Worm (Caenorhabditis elegans): ENCODE results near the gene C11D2.7.

C11D2.7 gene

DNA sequence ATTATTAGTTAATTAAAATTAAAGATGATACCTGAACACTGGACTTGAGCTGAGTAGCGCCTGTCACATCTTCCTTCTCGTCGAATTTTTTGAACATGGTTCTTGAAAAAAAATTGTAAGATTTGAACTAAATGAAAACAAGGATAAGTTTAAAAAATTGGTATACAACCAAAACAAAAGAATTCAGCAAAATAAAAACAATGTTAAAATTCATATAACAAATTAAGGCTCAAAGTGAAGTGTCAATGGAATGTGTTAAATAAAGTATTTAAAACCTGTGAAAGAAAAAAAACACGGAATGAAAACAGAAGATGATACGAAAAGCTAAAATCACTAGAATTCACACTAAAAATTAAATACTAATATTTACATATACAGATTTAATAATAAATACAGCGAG, at the start of gene C11D2.7:
Gene C11D2.7, minus strand, starts transcription at position 101 of the 400 bp plus-strand sequence.
- TF ChIP-seq eyg-1 (tag; optimal IDR thresholded peaks at IDR 0.05) (no peak), madf-2 (tag; optimal IDR thresholded peaks at IDR 0.05) (no peak), pax-1 (tag; optimal IDR thresholded peaks at IDR 0.05) (no peak), ceh-18 (tag; optimal IDR thresholded peaks at IDR 0.05) (no peak), ama-1 (optimal IDR thresholded peaks at IDR 0.05) (no peak), elt-4 (tag; optimal IDR thresholded peaks at IDR 0.05) (no peak), tbx-7 (tag; optimal IDR thresholded peaks at IDR 0.05) (no peak), nfya-1 (tag; optimal IDR thresholded peaks at IDR 0.05) (no peak), ceh-19 (GFP tag; optimal IDR thresholded peaks at IDR 0.05) (no peak), hlh-6 (tag; optimal IDR thresholded peaks at IDR 0.05) (no peak), lim-6 (tag; optimal IDR thresholded peaks at IDR 0.05) (no peak), ceh-30 (tag; optimal IDR thresholded peaks at IDR 0.05) (no peak)

DNA sequence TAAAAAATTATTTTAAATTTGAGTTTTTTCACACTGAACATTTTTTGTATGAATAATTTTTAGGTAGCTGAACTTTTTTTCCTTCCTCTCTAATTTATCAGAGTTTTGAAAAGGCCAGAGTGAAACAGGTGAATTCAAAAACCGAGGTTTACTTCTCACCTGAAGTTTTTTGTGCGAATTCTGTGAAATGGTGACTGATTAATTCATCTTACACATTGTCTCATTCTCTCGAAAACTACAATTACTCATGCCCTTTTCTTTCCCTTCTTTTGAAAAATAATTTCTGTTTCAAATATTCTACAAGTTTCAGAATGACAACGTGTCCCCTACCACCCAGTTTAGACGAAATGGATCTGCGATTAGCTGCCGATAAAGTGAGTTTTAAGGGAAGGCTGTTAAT, 46.6 kb upstream of the C11D2.7 start, which contains the start of gene tkr-2:
Gene tkr-2, plus strand, starts transcription at position 301 of the 400 bp plus-strand sequence.
- TF ChIP-seq hlh-8 (tag; optimal IDR thresholded peaks at IDR 0.05): no peak

DNA sequence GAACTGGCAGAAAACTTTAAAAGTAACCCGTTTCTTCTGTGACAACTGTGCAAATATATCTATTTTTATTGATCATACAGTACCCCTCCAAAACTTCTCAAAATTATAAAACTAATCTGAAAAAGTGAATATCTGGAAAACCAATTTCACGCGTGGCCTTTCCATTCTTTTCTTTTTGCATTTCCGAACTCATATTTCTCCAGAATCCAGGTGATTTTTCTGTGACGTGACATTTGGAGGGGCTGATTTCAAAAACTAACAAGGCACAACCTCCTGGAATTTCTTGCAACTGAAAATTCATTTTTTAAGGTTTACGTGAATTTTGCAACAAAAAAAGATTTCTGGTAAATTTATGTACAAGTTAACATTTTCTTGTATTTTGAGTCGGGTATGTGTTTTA, 45.1 kb upstream of the C11D2.7 start:
- no peak for TF ChIP-seq npax-4 (tag; optimal IDR thresholded peaks at IDR 0.05)
- TF ChIP-seq eyg-1 (tag; optimal IDR thresholded peaks at IDR 0.05): no peak
- TF ChIP-seq pat-9 (tag; optimal IDR thresholded peaks at IDR 0.05): no peak
- no peak for TF ChIP-seq ceh-9 (tag; optimal IDR thresholded peaks at IDR 0.05)
- TF ChIP-seq zip-5 (tag; optimal IDR thresholded peaks at IDR 0.05): no peak
- no peak for TF ChIP-seq pax-1 (tag; optimal IDR thresholded peaks at IDR 0.05)
- TF ChIP-seq ama-1 (optimal IDR thresholded peaks at IDR 0.05): no peak

DNA sequence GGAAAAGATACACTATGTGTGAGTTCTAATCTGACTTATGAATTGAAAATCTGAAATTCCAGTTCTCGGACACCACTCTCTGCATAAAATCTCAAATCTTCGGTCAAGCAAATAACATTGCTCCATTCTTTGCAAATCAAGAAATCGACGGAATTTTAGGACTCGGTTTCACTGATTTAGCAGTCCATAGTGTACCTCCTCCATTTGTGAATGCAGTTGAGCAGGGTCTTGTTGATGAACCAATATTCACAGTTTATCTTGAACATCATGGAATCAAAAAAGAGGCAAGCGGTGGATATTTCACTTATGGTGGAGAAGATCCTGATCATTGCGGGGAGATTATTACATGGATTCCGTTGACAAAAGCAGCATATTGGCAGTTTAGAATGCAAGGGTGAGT, 32.0 kb upstream of the C11D2.7 start:
- no peak for TF ChIP-seq elt-4 (tag; optimal IDR thresholded peaks at IDR 0.05)
- TF ChIP-seq elt-2 (tag; optimal IDR thresholded peaks at IDR 0.05): no peak
- TF ChIP-seq unc-86 (tag; optimal IDR thresholded peaks at IDR 0.05): no peak
- no peak for TF ChIP-seq hlh-6 (tag; optimal IDR thresholded peaks at IDR 0.05)

DNA sequence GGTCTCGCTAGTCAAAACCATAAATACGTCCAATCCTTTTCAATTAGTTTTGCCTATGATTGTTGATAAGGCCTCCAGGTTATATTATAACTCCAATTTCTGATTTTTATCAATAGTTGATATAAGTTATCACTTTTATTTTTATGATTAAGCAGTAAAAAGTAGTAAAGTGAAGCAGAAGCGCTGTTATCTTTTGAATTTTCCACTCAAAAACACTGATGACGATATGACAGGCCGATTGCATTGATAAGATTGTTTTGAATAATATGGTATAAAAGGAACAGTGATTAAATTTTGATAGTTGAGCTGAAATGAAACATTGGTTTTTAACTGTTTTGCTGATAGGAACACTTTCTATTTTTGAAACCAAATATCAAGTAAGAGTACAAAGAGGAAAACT, 30.4 kb upstream of the C11D2.7 start, which contains the start of gene asp-9:
Gene asp-9, plus strand, starts transcription at position 312 of the 400 bp plus-strand sequence.
- no peak for TF ChIP-seq npax-4 (tag; optimal IDR thresholded peaks at IDR 0.05)
- TF ChIP-seq che-1 (tag; optimal IDR thresholded peaks at IDR 0.05): no peak
- no peak for TF ChIP-seq ceh-31 (tag; optimal IDR thresholded peaks at IDR 0.05)
- no peak for TF ChIP-seq ets-4 (tag; optimal IDR thresholded peaks at IDR 0.05)
- no peak for TF ChIP-seq pha-2 (tag; optimal IDR thresholded peaks at IDR 0.05)
- TF ChIP-seq eyg-1 (tag; optimal IDR thresholded peaks at IDR 0.05): no peak
- TF ChIP-seq elt-2 (tag; optimal IDR thresholded peaks at IDR 0.05): peak; percentile 91

DNA sequence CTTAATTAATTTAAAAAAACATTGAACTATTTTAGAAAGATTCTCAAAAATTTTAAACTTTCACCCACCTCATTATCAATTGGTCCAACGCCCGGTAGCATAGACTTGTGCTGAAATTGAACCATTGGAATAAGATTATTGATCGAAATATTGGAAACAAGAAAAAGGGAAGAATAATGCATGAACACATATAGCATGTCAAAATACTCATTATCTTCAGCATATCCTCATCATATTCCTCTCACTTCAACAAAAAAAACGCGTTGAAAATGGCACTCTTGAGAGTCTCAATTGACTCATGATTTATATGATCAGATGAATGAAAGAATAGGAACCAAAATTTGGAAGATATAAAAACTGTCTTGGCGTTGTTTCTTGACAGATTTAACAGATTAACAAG, 28.6 kb upstream of the C11D2.7 start, which contains the start of gene unc-77:
Gene unc-77, minus strand, starts transcription at position 101 of the 400 bp plus-strand sequence.
- TF ChIP-seq eyg-1 (tag; optimal IDR thresholded peaks at IDR 0.05) (no peak), Y22D7AL.16 (tag; optimal IDR thresholded peaks at IDR 0.05) (no peak), odd-2 (tag; optimal IDR thresholded peaks at IDR 0.05) (no peak), C08G9.2 (tag; optimal IDR thresholded peaks at IDR 0.05) (no peak), dve-1 (tag; optimal IDR thresholded peaks at IDR 0.05) (no peak)

DNA sequence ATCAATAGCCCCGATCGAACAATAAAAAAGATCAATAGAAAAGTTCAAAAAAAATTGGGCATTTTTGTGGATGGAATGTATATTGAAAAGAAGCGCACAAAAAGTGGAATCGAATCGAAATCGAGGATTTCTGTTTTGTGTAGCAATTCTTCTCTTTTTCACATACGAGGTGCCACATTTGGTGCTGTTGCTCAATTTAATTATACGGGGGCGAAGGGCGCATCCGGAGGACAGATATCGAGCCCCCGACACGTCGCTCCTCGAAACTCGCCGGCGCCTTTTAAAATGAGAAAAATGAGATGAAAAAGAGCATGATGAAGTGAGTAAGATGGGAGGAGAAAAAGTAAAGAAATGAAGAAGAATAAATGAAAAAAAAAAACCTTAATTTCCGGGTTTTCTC, 22.2 kb upstream of the C11D2.7 start:
- no peak for TF ChIP-seq ama-1 (optimal IDR thresholded peaks at IDR 0.05)
- TF ChIP-seq unc-42 (tag; optimal IDR thresholded peaks at IDR 0.05): peak; percentile 88
- no peak for TF ChIP-seq fax-1 (tag; optimal IDR thresholded peaks at IDR 0.05)
- no peak for TF ChIP-seq pax-1 (tag; optimal IDR thresholded peaks at IDR 0.05)
- TF ChIP-seq dmd-4 (tag; optimal IDR thresholded peaks at IDR 0.05; ENCODE audit: borderline replicate concordance): no peak
- no peak for TF ChIP-seq unc-3 (GFP tag; conservative IDR thresholded peaks at IDR 0.05)
- TF ChIP-seq unc-3 (tag; optimal IDR thresholded peaks at IDR 0.05): no peak
- TF ChIP-seq ceh-6 (GFP tag; optimal IDR thresholded peaks at IDR 0.05): no peak
- no peak for TF ChIP-seq ceh-22 (tag; optimal IDR thresholded peaks at IDR 0.05)
